Worm (Caenorhabditis elegans): ENCODE data around the gene clec-85.

clec-85 gene

ce11 chrIV:2885260-2885659 lies 34.6 kb downstream of the clec-85 start:
- TF ChIP-seq flt-1 (GFP tag; IDR thresholded peaks at IDR 0.05) = no peak
- TF ChIP-seq sea-1 (GFP tag; conservative IDR thresholded peaks at IDR 0.05) = no peak
- TF ChIP-seq tbx-11 (GFP tag; IDR thresholded peaks at IDR 0.05) = no peak
- no peak for TF ChIP-seq scrt-1 (GFP tag; IDR thresholded peaks at IDR 0.05)
- no peak for TF ChIP-seq pes-1 (GFP tag; IDR thresholded peaks at IDR 0.05)
- TF ChIP-seq hmg-4 (GFP tag; optimal IDR thresholded peaks at IDR 0.05) = no peak
- no peak for TF ChIP-seq hnd-1 (tag; optimal IDR thresholded peaks at IDR 0.05)
- no peak for TF ChIP-seq B0310.2 (tag; optimal IDR thresholded peaks at IDR 0.05)
- no peak for TF ChIP-seq ets-7 (tag; optimal IDR thresholded peaks at IDR 0.05)
- no peak for TF ChIP-seq ama-1 (optimal IDR thresholded peaks at IDR 0.05)
- TF ChIP-seq F13C5.2 (tag; optimal IDR thresholded peaks at IDR 0.05) = no peak
- no peak for TF ChIP-seq hmbx-1 (tag; optimal IDR thresholded peaks at IDR 0.05)
- TF ChIP-seq ceh-13 (GFP tag; optimal IDR thresholded peaks at IDR 0.05) = no peak
- no peak for TF ChIP-seq ceh-36 (tag; optimal IDR thresholded peaks at IDR 0.05)
- no peak for TF ChIP-seq aly-1 (tag; optimal IDR thresholded peaks at IDR 0.05)
- no peak for TF ChIP-seq tbx-37 (GFP tag; conservative IDR thresholded peaks at IDR 0.05)
- no peak for TF ChIP-seq tra-4 (tag; optimal IDR thresholded peaks at IDR 0.05)

DNA sequence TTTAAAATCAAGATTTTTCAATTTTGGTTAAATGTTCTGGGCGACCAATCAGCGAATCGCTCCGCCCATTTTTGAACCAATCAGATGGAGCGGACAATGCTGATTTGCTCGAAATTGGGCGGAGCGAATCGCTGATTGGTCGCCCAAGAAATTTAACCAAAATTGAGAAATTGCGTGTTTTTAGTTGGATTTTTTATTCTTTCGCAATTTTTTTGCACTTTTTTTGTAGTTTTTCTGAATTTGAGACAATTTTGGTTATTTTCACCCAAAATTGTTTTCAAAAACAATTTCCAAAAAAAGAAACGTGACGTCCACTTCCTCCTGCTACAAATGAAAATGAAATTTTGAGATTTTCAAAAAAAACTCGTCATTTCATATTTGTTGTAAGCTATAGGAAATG lies 36.0 kb downstream of the clec-85 start, which contains the start of gene dml-1:
TSS of gene dml-1 (plus strand) at position 301 of the 400 bp plus-strand sequence.
- TF ChIP-seq tra-4 (tag; optimal IDR thresholded peaks at IDR 0.05) (no peak), sea-1 (GFP tag; conservative IDR thresholded peaks at IDR 0.05) (no peak), pes-1 (GFP tag; IDR thresholded peaks at IDR 0.05) (no peak), flt-1 (GFP tag; IDR thresholded peaks at IDR 0.05) (no peak), hmbx-1 (tag; optimal IDR thresholded peaks at IDR 0.05) (no peak), tbx-11 (GFP tag; IDR thresholded peaks at IDR 0.05) (no peak), hnd-1 (tag; optimal IDR thresholded peaks at IDR 0.05) (no peak), tbx-37 (GFP tag; conservative IDR thresholded peaks at IDR 0.05) (no peak), ama-1 (optimal IDR thresholded peaks at IDR 0.05) (no peak), B0310.2 (tag; optimal IDR thresholded peaks at IDR 0.05) (no peak), ets-7 (tag; optimal IDR thresholded peaks at IDR 0.05) (no peak), ceh-13 (GFP tag; optimal IDR thresholded peaks at IDR 0.05) (no peak), aly-1 (tag; optimal IDR thresholded peaks at IDR 0.05) (no peak)

DNA sequence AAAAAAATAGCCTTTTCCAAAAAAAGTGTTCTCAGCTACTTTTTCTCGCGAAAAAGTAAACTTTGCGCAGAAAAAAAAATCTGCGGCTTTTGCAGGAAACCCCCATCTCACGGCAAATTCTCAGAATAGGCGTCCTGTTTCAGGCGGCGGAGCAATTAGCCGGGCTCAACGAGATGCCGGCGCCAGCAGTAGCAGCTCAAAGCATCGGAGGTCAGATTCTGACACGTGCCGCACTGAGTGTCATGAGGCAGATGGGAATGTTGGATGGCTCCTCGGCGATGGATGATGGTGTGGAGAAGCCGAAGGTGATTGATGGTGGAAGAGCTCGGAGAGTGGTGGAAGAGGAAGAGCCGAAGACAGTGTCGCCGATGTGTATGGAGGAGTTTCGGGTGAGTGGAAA lies 36.6 kb downstream of the clec-85 start:
- TF ChIP-seq tbx-37 (GFP tag; conservative IDR thresholded peaks at IDR 0.05) (no peak), tbx-11 (GFP tag; IDR thresholded peaks at IDR 0.05) (no peak), hmg-4 (GFP tag; optimal IDR thresholded peaks at IDR 0.05) (no peak), ceh-36 (tag; optimal IDR thresholded peaks at IDR 0.05) (no peak), ets-7 (tag; optimal IDR thresholded peaks at IDR 0.05) (no peak), tra-4 (tag; optimal IDR thresholded peaks at IDR 0.05) (no peak), pes-1 (GFP tag; IDR thresholded peaks at IDR 0.05) (no peak), ceh-13 (GFP tag; optimal IDR thresholded peaks at IDR 0.05) (no peak), F13C5.2 (tag; optimal IDR thresholded peaks at IDR 0.05) (no peak), flt-1 (GFP tag; IDR thresholded peaks at IDR 0.05) (no peak), hmbx-1 (tag; optimal IDR thresholded peaks at IDR 0.05) (no peak), B0310.2 (tag; optimal IDR thresholded peaks at IDR 0.05) (no peak), sea-1 (GFP tag; conservative IDR thresholded peaks at IDR 0.05) (no peak), ama-1 (optimal IDR thresholded peaks at IDR 0.05) (no peak), hnd-1 (tag; optimal IDR thresholded peaks at IDR 0.05) (no peak), scrt-1 (GFP tag; IDR thresholded peaks at IDR 0.05) (no peak), aly-1 (tag; optimal IDR thresholded peaks at IDR 0.05) (no peak)

DNA sequence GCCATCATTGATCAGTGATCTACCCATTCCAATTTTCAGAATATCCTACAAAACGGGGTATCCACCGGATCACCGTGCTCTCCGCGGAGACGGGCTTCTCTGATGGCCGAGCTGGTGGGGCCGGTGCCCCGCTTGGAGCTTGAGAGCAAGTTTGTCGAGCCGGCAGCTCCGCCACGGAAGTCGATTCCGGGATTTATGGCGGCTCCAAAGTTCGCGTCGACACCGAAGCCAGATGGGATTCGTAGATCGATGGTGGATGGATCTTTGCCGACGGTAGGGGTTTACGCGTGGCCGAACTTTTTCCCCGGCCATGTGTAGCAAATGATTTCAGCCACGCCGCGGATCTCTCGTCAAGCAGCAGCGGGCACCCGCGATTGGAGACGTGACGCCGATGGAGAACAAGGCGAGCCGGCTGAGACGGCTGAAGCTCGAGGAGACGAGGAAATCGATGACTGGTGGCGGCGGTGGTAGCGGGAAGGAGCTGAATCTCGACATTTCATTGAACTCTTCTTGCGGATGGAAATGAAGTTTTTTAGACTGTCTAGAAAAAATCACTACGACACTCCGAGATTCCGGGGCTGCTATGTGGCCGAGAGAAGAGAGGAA lies 37.9 kb downstream of the clec-85 start:
- TF ChIP-seq aly-1 (tag; optimal IDR thresholded peaks at IDR 0.05) (no peak), ets-7 (tag; optimal IDR thresholded peaks at IDR 0.05) (no peak), hmg-4 (GFP tag; optimal IDR thresholded peaks at IDR 0.05) (no peak), F13C5.2 (tag; optimal IDR thresholded peaks at IDR 0.05) (no peak), ceh-36 (tag; optimal IDR thresholded peaks at IDR 0.05) (no peak)

DNA sequence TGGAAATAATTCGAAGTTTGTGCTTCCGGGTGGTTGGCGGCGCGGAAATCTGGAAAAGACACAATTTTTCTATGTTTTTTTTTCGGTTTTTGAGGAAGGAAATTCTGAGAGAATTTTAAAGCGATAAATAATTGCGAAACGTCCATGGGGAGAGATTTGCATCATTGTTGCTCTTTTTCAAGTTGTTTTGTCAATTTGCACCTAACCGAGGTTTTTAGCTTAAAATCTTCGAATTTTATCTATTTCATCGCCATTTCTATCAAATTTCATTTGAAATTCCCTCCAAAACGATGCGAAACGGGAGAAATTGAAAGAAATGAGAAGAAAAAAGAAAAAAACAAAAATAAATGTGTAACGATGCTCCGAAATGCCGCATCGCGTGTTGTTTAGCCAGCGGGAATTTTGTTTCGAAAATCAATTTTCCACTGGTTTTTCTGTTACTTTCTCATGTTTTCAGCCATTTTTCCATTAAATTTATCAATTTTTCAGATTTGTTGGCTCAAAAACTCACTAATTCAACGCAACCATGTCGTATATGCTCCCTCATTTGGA lies 39.8 kb downstream of the clec-85 start, which contains the start of the genes nprt-1 and dib-1:
TSS of gene nprt-1 (minus strand) at position 51 of the 552 bp plus-strand sequence.
TSS of gene dib-1 (plus strand) at position 482 of the 552 bp plus-strand sequence.
- TF ChIP-seq F13C5.2 (tag; optimal IDR thresholded peaks at IDR 0.05) (peak; percentile 21), hnd-1 (tag; optimal IDR thresholded peaks at IDR 0.05) (no peak), ama-1 (optimal IDR thresholded peaks at IDR 0.05) (no peak)

ce11 chrIV:2891535-2892233 lies 41.0 kb downstream of the clec-85 start:
- TF ChIP-seq scrt-1 (GFP tag; IDR thresholded peaks at IDR 0.05) (no peak), tbx-11 (GFP tag; IDR thresholded peaks at IDR 0.05) (no peak), tbx-37 (GFP tag; conservative IDR thresholded peaks at IDR 0.05) (no peak), ceh-13 (GFP tag; optimal IDR thresholded peaks at IDR 0.05) (no peak), flt-1 (GFP tag; IDR thresholded peaks at IDR 0.05) (no peak), ama-1 (optimal IDR thresholded peaks at IDR 0.05) (no peak), sea-1 (GFP tag; conservative IDR thresholded peaks at IDR 0.05) (no peak), B0310.2 (tag; optimal IDR thresholded peaks at IDR 0.05) (no peak)

ce11 chrIV:2892395-2892786 lies 41.7 kb downstream of the clec-85 start, which contains the start of gene Y54G2A.18:
TSS of gene Y54G2A.18 (minus strand) at chrIV:2892495.
- no peak for TF ChIP-seq ama-1 (optimal IDR thresholded peaks at IDR 0.05)
- no peak for TF ChIP-seq tra-4 (tag; optimal IDR thresholded peaks at IDR 0.05)
- TF ChIP-seq hmg-4 (GFP tag; optimal IDR thresholded peaks at IDR 0.05) = no peak
- no peak for TF ChIP-seq aly-1 (tag; optimal IDR thresholded peaks at IDR 0.05)
- no peak for TF ChIP-seq flt-1 (GFP tag; IDR thresholded peaks at IDR 0.05)
- no peak for TF ChIP-seq F13C5.2 (tag; optimal IDR thresholded peaks at IDR 0.05)
- no peak for TF ChIP-seq pes-1 (GFP tag; IDR thresholded peaks at IDR 0.05)
- no peak for TF ChIP-seq hnd-1 (tag; optimal IDR thresholded peaks at IDR 0.05)
- TF ChIP-seq scrt-1 (GFP tag; IDR thresholded peaks at IDR 0.05) = no peak
- no peak for TF ChIP-seq hmbx-1 (tag; optimal IDR thresholded peaks at IDR 0.05)
- TF ChIP-seq tbx-37 (GFP tag; conservative IDR thresholded peaks at IDR 0.05) = no peak
- no peak for TF ChIP-seq ceh-36 (tag; optimal IDR thresholded peaks at IDR 0.05)
- TF ChIP-seq sea-1 (GFP tag; conservative IDR thresholded peaks at IDR 0.05) = no peak
- no peak for TF ChIP-seq ets-7 (tag; optimal IDR thresholded peaks at IDR 0.05)
- no peak for TF ChIP-seq tbx-11 (GFP tag; IDR thresholded peaks at IDR 0.05)
- no peak for TF ChIP-seq ceh-13 (GFP tag; optimal IDR thresholded peaks at IDR 0.05)
- no peak for TF ChIP-seq B0310.2 (tag; optimal IDR thresholded peaks at IDR 0.05)
